Fruit fly (Drosophila melanogaster) whole organism, adult: Measurements from ENCODE around the gene verm.

Source experiments
- CG11617 ChIP-seq: fragments of 200-800 bp; sonication (Bioruptor generic); optimal IDR thresholded peaks from 2 replicates; lab custom pipeline; 2017; ENCODE audit warnings: mild to moderate bottlenecking, missing biosample characterization, missing genetic modification reagents, missing genetic modification characterization
- CG12768 ChIP-seq: fragments of 200-800 bp; sonication (Bioruptor generic); optimal IDR thresholded peaks from 2 replicates; lab custom pipeline; 2017; ENCODE audit warnings: missing biosample characterization, missing genetic modification characterization, mild to moderate bottlenecking, moderate library complexity, missing genetic modification reagents
- Mnt ChIP-seq: fragments of 200-800 bp; sonication (Bioruptor generic); optimal IDR thresholded peaks from 2 replicates; lab custom pipeline; 2016; ENCODE audit warnings: missing biosample characterization, mild to moderate bottlenecking, missing genetic modification characterization
- ovo ChIP-seq: fragments of 200-800 bp; sonication (Bioruptor generic); optimal IDR thresholded peaks from 2 replicates; lab custom pipeline; 2016; ENCODE audit warnings: missing biosample characterization, missing genetic modification characterization
- tj ChIP-seq: fragments of 200-800 bp; sonication (Bioruptor generic); optimal IDR thresholded peaks from 3 replicates; lab custom pipeline; 2017; ENCODE audit warnings: missing biosample characterization, mild to moderate bottlenecking, missing genetic modification characterization, moderate library complexity
- toe ChIP-seq: fragments of 200-800 bp; sonication (Bioruptor generic); optimal IDR thresholded peaks from 2 replicates; lab custom pipeline; 2016; ENCODE audit warnings: missing biosample characterization, missing genetic modification characterization

DNA sequence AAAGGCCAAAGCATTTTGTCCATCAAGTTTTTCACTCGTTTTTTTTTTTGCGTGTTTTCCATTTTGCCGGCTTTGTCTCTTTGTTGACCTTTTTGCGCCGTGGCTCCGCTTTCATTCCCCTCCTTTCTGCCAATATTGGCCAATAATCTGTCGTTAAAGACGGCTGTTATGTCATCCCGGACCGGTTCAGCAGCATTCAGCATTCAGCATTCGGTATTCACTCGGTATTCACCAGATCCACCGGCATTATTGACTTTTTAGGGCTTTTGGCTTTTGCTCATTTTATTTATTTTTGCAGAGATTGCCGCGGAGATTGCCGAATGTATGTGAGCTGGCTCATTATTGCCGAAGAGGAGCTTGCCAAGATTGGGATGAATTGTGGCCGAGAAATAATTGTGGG lies 8.3 kb upstream of the verm start:
- TF ChIP-seq CG12768 (GFP tag; lab: Kevin White, UChicago), result no peak
- TF ChIP-seq tj (GFP tag; lab: Kevin White, UChicago), result no peak
- no peak for TF ChIP-seq CG11617 (GFP tag; lab: Kevin White, UChicago)
- no peak for TF ChIP-seq Mnt (GFP tag; lab: Kevin White, UChicago)
- TF ChIP-seq ovo (GFP tag; lab: Kevin White, UChicago), result no peak
- no peak for TF ChIP-seq toe (GFP tag; lab: Kevin White, UChicago)
